Worm (Caenorhabditis elegans): ENCODE data around the gene srbc-24.

DNA sequence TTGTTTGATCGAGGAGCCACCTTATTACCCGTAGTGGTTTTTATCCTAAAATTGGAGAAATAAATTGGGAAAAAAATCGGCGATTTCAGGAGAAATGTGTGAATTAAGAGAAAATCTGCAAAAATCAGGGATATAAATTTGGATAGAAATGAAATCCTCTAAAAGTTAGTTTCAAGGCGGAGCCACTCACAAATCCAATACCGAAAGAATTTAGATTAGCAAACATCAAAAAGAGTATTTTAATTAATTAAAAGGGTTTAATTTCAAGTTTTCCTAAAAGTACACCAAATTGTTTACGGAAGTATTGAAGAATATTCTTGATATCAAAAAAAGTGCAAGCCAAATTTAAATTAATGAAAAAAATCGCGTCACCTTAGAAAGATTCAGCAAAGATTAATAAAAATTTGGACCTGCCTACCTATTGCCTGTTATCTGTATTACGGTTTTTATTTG is 29.6 kb upstream of the srbc-24 start, which contains the start of gene F22F7.8:
- TF ChIP-seq ama-1 (optimal IDR thresholded peaks at IDR 0.05) (no peak), egl-27 (tag; optimal IDR thresholded peaks at IDR 0.05) (no peak), fkh-10 (GFP tag; optimal IDR thresholded peaks at IDR 0.05) (no peak), ztf-4 (tag; optimal IDR thresholded peaks at IDR 0.05) (no peak), snpc-4 (tag; optimal IDR thresholded peaks at IDR 0.05) (no peak), aly-2 (tag; optimal IDR thresholded peaks at IDR 0.05) (no peak), unc-62 (GFP tag; optimal IDR thresholded peaks at IDR 0.05) (no peak)
